Fruit fly (Drosophila melanogaster): ENCODE measurements around the gene CG12725.
A peak's percentile ranks its signal among the peaks of the same experiment; 100 is the strongest.

CG12725 gene

dm6 chrX:13402763-13403162 lies at the start of gene CG12725:
Gene CG12725 (minus strand): TSS chrX:13402863.
- TF ChIP-seq CG17801 (GFP tag; optimal IDR thresholded peaks at IDR 0.05; ENCODE audit: partially characterized antibody), result no peak

- no peak for TF ChIP-seq CG17801 (GFP tag; optimal IDR thresholded peaks at IDR 0.05; ENCODE audit: partially characterized antibody)
Observed at dm6 chrX:13450754-13451153, 48.1 kb upstream of the CG12725 start.

- TF ChIP-seq CG17801 (GFP tag; optimal IDR thresholded peaks at IDR 0.05; ENCODE audit: partially characterized antibody), result no peak
Observed at dm6 chrX:13447438-13447837, 44.8 kb upstream of the CG12725 start.

DNA sequence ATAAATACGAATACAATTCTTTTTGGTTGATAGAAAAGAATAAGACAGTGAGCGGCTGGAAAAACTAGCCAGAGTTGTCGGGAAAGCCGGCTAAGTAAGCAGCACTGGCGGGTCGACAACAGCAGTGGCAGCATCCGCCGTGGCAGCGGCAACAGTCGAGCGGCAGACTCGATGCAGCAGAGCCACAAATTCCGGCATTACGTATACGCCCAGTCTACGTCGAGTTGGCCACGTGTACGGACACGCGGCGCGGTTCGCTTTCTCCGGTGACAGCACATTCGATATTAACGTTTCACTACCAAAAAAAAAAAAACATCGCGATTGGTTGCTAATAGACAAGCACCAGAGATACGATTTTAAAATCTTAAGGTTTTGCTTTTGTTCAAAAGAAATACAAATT lies 43.0 kb upstream of the CG12725 start, which contains the start of gene Neto:
TSS of gene Neto (plus strand) at position 209 of the 400 bp plus-strand sequence.
- no peak for TF ChIP-seq CG17801 (GFP tag; optimal IDR thresholded peaks at IDR 0.05; ENCODE audit: partially characterized antibody)

DNA sequence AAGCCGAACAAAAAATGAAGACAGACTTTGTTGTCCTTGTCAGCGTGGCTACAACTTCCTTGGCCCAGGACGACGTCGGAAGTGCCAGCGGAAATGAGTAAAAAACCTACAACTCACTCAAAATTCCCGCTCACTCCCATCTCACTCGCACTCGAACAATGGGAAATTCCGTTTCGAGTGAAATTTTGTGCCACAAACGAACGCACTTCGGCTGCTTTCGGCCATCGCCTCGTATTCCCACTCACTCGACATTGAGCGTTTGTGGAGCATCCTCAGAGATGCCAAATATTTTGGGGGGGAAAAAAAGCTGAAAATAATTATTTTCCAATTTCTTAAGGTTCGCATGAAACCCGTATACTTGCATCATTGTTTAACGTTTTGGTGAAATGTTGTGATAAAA lies 42.0 kb upstream of the CG12725 start:
- TF ChIP-seq CG17801 (GFP tag; optimal IDR thresholded peaks at IDR 0.05; ENCODE audit: partially characterized antibody), result no peak

- no peak for TF ChIP-seq CG17801 (GFP tag; optimal IDR thresholded peaks at IDR 0.05; ENCODE audit: partially characterized antibody)
Observed at dm6 chrX:13434065-13434464, 31.4 kb upstream of the CG12725 start.

dm6 chrX:13421059-13421458 lies 18.4 kb upstream of the CG12725 start:
- TF ChIP-seq CG17801 (GFP tag; optimal IDR thresholded peaks at IDR 0.05; ENCODE audit: partially characterized antibody), result no peak

dm6 chrX:13412941-13413613 lies 10.4 kb upstream of the CG12725 start, which contains the start of the genes CG1998 and Set2:
Gene CG1998 (minus strand): TSS chrX:13413074.
Gene Set2 (plus strand): TSS chrX:13413242.
- no peak for TF ChIP-seq CG17801 (GFP tag; optimal IDR thresholded peaks at IDR 0.05; ENCODE audit: partially characterized antibody)

dm6 chrX:13411376-13411973 lies 8.8 kb upstream of the CG12725 start:
- TF ChIP-seq CG17801 (GFP tag; optimal IDR thresholded peaks at IDR 0.05; ENCODE audit: partially characterized antibody), result no peak

DNA sequence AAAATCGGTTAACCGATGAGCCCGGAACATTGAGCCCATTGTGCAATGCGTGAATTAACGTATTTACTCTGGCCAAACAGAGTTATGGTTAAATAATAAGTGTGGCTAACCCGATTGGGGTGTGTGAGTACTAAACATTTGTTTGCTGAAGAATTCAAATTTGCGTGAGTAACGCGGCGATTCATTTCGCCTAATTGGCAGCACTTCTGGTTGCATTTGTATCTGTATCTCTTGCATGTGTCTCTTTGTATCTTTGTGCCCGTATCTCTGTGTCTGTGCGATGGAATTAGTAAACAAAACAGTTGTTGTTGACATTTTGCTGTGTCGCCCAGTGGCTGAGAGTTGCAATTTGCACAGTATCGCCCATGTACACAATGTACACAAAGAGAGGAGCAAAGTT lies 8.2 kb upstream of the CG12725 start:
- TF ChIP-seq CG17801 (GFP tag; optimal IDR thresholded peaks at IDR 0.05; ENCODE audit: partially characterized antibody), result no peak

DNA sequence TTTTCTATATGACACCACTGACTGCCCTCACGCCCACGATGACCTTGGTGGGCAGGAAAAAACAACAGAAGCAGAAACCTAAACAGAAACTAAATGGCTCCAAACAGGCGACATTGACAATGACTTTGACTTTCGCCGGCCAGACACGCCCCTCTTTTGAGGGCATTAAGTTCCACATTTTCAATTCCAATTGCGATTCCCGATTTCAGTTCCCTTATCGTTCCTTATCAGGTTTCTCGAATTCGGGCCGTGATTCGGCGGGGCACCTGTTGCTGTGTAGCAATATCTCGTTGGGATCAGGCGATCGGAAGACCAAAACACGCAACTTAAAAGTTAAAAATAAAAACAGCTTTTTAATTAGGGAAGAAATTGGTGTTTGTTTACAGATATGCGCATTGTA lies 5.0 kb upstream of the CG12725 start:
- TF ChIP-seq CG17801 (GFP tag; optimal IDR thresholded peaks at IDR 0.05; ENCODE audit: partially characterized antibody), result no peak

DNA sequence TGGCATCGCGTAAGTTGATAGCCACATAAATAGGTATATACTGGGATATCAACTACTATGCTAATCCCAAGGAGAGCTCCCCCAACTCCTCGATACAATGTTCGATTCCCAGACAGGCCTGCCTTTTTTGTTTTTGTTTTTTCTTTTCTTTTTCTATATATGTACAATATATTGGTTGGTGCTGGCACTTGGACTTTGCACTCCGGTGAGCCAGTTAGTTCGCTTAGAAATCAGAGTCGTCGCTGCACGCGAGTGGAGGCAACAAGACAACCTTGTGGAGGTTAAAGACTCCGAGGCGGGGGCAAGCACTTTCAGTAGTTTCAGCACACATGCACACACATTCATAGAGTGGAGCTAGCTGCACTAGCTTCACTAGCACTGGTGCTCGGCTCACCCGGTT lies 3.6 kb upstream of the CG12725 start:
- TF ChIP-seq CG17801 (GFP tag; optimal IDR thresholded peaks at IDR 0.05; ENCODE audit: partially characterized antibody), result no peak

DNA sequence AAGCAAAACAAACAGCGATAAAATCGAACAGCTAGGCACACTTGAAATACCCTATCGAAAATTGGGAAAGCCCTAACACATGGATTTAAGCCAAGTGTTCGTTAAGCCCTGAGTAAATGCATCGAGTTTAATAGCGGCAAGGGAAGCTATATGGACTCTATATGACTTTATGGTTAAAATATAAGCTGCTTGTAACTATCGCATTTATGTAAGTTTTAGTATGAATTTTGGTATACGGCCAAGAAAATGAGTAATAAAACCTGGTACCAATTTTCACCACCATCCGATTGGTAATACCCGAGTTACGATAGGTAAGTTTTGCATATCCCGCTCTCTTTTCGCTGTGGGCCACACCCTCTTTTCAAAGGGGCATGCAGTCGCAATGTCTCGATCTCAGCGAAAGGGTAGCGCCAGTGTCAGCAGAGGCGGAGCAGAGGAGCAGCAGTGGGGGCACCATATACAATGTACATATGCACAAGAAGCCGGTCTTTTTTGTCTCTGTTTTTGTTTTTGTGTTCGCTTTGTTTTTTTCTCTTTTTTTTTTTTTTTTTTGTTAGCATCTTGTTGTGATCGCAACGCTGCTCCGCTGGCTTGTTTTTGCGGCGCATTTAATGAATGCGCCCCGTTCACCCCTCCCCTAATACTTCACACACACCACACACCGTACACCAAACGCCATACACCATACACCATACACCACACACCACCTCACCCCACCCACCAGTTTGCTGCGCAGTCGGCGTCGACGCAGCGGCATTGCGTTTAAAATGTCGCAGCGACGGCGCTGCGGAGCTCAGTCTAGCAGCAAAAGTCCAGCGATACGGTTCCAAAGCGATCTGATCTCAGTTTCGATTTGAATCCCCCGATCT lies 1.5 kb upstream of the CG12725 start, which contains the start of gene GstT4:
TSS of gene GstT4 (plus strand) at position 788 of the 869 bp plus-strand sequence.
- peak; percentile 27 for TF ChIP-seq CG17801 (GFP tag; optimal IDR thresholded peaks at IDR 0.05; ENCODE audit: partially characterized antibody)

dm6 chrX:13403553-13403952 lies 890 bp upstream of the CG12725 start:
- TF ChIP-seq CG17801 (GFP tag; optimal IDR thresholded peaks at IDR 0.05; ENCODE audit: partially characterized antibody), result no peak

DNA sequence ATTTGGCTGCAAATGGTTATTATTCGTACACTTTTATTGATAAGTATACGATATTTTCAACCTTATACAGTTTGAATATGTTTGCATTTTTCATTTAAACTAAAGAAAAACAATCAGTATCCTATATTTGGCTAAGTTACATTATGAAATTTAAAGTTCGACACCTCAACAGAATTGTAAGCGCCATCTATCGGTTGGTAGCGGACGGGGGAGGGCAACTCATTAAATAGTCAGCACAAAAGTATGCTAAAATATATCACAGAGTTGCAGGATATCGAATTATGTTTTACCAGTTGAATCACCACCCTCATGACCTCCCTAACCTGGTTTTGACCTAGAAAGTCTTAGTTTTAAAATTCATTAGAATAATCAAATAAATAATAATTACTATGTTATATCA lies 1.4 kb downstream of the CG12725 start:
- peak; percentile 18 for TF ChIP-seq CG17801 (GFP tag; optimal IDR thresholded peaks at IDR 0.05; ENCODE audit: partially characterized antibody)

All from ovary, adult (tissue).